Worm (Caenorhabditis elegans): ENCODE measurements around the gene clec-126.

ce11 chrII:3569118-3569517, 49.8 kb downstream of the clec-126 start, which contains the start of gene clec-127:
- TF ChIP-seq nhr-102 (tag; optimal IDR thresholded peaks at IDR 0.05) (no peak), ceh-82 (tag; optimal IDR thresholded peaks at IDR 0.05) (no peak), nhr-6 (tag; optimal IDR thresholded peaks at IDR 0.05) (no peak), daf-16 (GFP tag; optimal IDR thresholded peaks at IDR 0.05) (no peak), daf-16 (tag; optimal IDR thresholded peaks at IDR 0.05) (peak; percentile 22), fkh-10 (GFP tag; optimal IDR thresholded peaks at IDR 0.05) (no peak), R02D3.7 (tag; optimal IDR thresholded peaks at IDR 0.05) (no peak), nhr-237 (tag; optimal IDR thresholded peaks at IDR 0.05) (no peak), lir-3 (tag; optimal IDR thresholded peaks at IDR 0.05) (no peak), jun-1 (tag; optimal IDR thresholded peaks at IDR 0.05) (no peak), lsy-2 (tag; optimal IDR thresholded peaks at IDR 0.05) (no peak), zfp-2 (tag; optimal IDR thresholded peaks at IDR 0.05) (no peak), unc-62 (GFP tag; optimal IDR thresholded peaks at IDR 0.05 in 1 of 2) (no peak), unc-62 (tag; optimal IDR thresholded peaks at IDR 0.05) (no peak), nhr-42 (GFP tag; IDR thresholded peaks at IDR 0.05) (no peak)

All from whole organism, L4 larva.